Fruit fly (Drosophila melanogaster) whole organism, embryonic: ENCODE measurements around the gene Obp73a.

ENCODE experiments used
- Ada2b ChIP-seq: fragments of 200-800 bp; sonication (Bioruptor generic); IDR thresholded peaks from 2 replicates; pipeline ENCODE4 v1.3.6; 2022; ENCODE audit warnings: missing biosample characterization, missing genetic modification characterization
- Bdp1 ChIP-seq: fragments of 200-800 bp; sonication (Bioruptor generic); optimal IDR thresholded peaks from 3 replicates; lab custom pipeline; 2016; ENCODE audit warnings: missing biosample characterization, missing genetic modification characterization
- Bgb ChIP-seq: fragments of 200-800 bp; sonication (Bioruptor generic); IDR thresholded peaks from 2 replicates; pipeline ENCODE4 v1.3.6; 2022; ENCODE audit warnings: missing biosample characterization, missing genetic modification characterization; ENCODE audit not compliant: partially characterized antibody
- BtbVII ChIP-seq: fragments of 200-800 bp; sonication (Bioruptor generic); optimal IDR thresholded peaks from 3 replicates; lab custom pipeline; 2017; ENCODE audit warnings: missing biosample characterization, mild to moderate bottlenecking, missing genetic modification characterization
- Bteb2 ChIP-seq: fragments of 200-800 bp; sonication (Bioruptor generic); optimal IDR thresholded peaks from 2 replicates; lab custom pipeline; 2016; ENCODE audit warnings: missing biosample characterization, missing genetic modification characterization
- CG10321 ChIP-seq: fragments of 200-800 bp; sonication (Bioruptor generic); IDR thresholded peaks from 2 replicates; pipeline ENCODE4 v1.3.6; 2022; ENCODE audit warnings: missing biosample characterization, missing genetic modification characterization
- CG11695 ChIP-seq: fragments of 200-800 bp; sonication (Bioruptor generic); IDR thresholded peaks from 3 replicates; pipeline ENCODE4 v1.3.6; 2022; ENCODE audit warnings: missing biosample characterization, missing genetic modification characterization
- CG12104 ChIP-seq: fragments of 200-800 bp; sonication (Bioruptor generic); optimal IDR thresholded peaks from 3 replicates; lab custom pipeline; 2016; ENCODE audit warnings: missing biosample characterization, missing genetic modification characterization
- CG12942 ChIP-seq: fragments of 200-800 bp; sonication (Bioruptor generic); optimal IDR thresholded peaks from 3 replicates; lab custom pipeline; 2016; ENCODE audit warnings: missing biosample characterization, missing genetic modification characterization
- CG13624 ChIP-seq: fragments of 200-800 bp; sonication (Bioruptor generic); optimal IDR thresholded peaks from 2 replicates; lab custom pipeline; 2016; ENCODE audit warnings: missing biosample characterization, missing genetic modification characterization
- CG15514 ChIP-seq: fragments of 200-800 bp; sonication (Bioruptor generic); optimal IDR thresholded peaks from 3 replicates; lab custom pipeline; 2017; ENCODE audit warnings: missing biosample characterization, missing genetic modification characterization, mild to moderate bottlenecking, moderate library complexity, missing genetic modification reagents
- CG15601 ChIP-seq: fragments of 200-800 bp; sonication (Bioruptor generic); optimal IDR thresholded peaks from 3 replicates; lab custom pipeline; 2019; ENCODE audit warnings: missing biosample characterization, mild to moderate bottlenecking, missing genetic modification characterization, moderate library complexity
- CG16813 ChIP-seq: fragments of 200-800 bp; sonication (Bioruptor generic); IDR thresholded peaks from 3 replicates; pipeline ENCODE4 v1.3.6; 2022; ENCODE audit warnings: missing biosample characterization, missing genetic modification characterization; ENCODE audit not compliant: partially characterized antibody
- CG17359 ChIP-seq: fragments of 200-800 bp; sonication (Bioruptor generic); optimal IDR thresholded peaks from 3 replicates; lab custom pipeline; 2018; ENCODE audit warnings: missing biosample characterization, mild to moderate bottlenecking, missing genetic modification characterization, moderate library complexity
- CG17568 ChIP-seq: fragments of 200-800 bp; sonication (Bioruptor generic); optimal IDR thresholded peaks from 2 replicates; lab custom pipeline; 2018; ENCODE audit warnings: missing biosample characterization, mild to moderate bottlenecking, missing genetic modification characterization, moderate library complexity
- CG18262 ChIP-seq: fragments of 200-800 bp; optimal IDR thresholded peaks from 3 replicates; lab custom pipeline; 2019; ENCODE audit warnings: missing biosample characterization, mild to moderate bottlenecking, missing genetic modification characterization, moderate library complexity
- CG18764 ChIP-seq: fragments of 200-800 bp; sonication (Bioruptor generic); optimal IDR thresholded peaks from 3 replicates; lab custom pipeline; 2016; ENCODE audit warnings: missing biosample characterization, missing genetic modification characterization
- CG2116 ChIP-seq: fragments of 200-800 bp; sonication (Bioruptor generic); optimal IDR thresholded peaks from 3 replicates; lab custom pipeline; 2018; ENCODE audit warnings: missing biosample characterization, mild to moderate bottlenecking, missing genetic modification characterization
- CG2120 ChIP-seq: fragments of 200-800 bp; sonication (Bioruptor generic); optimal IDR thresholded peaks from 3 replicates; lab custom pipeline; 2016; ENCODE audit warnings: missing biosample characterization, missing genetic modification characterization
- CG2678 ChIP-seq: fragments of 200-800 bp; sonication (Bioruptor generic); optimal IDR thresholded peaks from 3 replicates; lab custom pipeline; 2019; ENCODE audit warnings: missing biosample characterization, mild to moderate bottlenecking, missing genetic modification characterization, moderate library complexity
- CG6175 ChIP-seq: fragments of 200-800 bp; sonication (Bioruptor generic); IDR thresholded peaks from 3 replicates; pipeline ENCODE4 v1.3.6; 2022; ENCODE audit warnings: missing biosample characterization, missing genetic modification characterization
- CG6813 ChIP-seq: fragments of 200-800 bp; sonication (Bioruptor generic); optimal IDR thresholded peaks from 2 replicates; lab custom pipeline; 2017; ENCODE audit warnings: missing biosample characterization, missing genetic modification characterization, mild to moderate bottlenecking, moderate library complexity, missing genetic modification reagents
- CG7987 ChIP-seq: fragments of 200-800 bp; sonication (Bioruptor generic); optimal IDR thresholded peaks from 2 replicates; lab custom pipeline; 2018; ENCODE audit warnings: missing biosample characterization, mild to moderate bottlenecking, missing genetic modification characterization, moderate library complexity
- CTCF ChIP-seq: fragments of 200-800 bp; sonication (Bioruptor generic); optimal IDR thresholded peaks from 2 replicates; lab custom pipeline; 2017; ENCODE audit warnings: missing biosample characterization, mild to moderate bottlenecking, missing genetic modification characterization, moderate library complexity
- D19A ChIP-seq: fragments of 200-800 bp; optimal IDR thresholded peaks from 3 replicates; lab custom pipeline; 2019; ENCODE audit warnings: missing biosample characterization, mild to moderate bottlenecking, missing genetic modification characterization, moderate library complexity
- Dip3 ChIP-seq: fragments of 200-800 bp; sonication (Bioruptor generic); optimal IDR thresholded peaks from 3 replicates; lab custom pipeline; 2016; ENCODE audit warnings: missing biosample characterization, missing genetic modification characterization
- ERR ChIP-seq: fragments of 200-800 bp; sonication (Bioruptor generic); optimal IDR thresholded peaks from 2 replicates; lab custom pipeline; 2016; ENCODE audit warnings: missing biosample characterization, missing genetic modification characterization
- NfI ChIP-seq: fragments of 200-800 bp; sonication (Bioruptor generic); optimal IDR thresholded peaks from 3 replicates; lab custom pipeline; 2018; ENCODE audit warnings: missing biosample characterization, mild to moderate bottlenecking, missing genetic modification characterization, moderate library complexity
- Ssrp ChIP-seq: fragments of 200-800 bp; sonication (Bioruptor generic); optimal IDR thresholded peaks from 2 replicates; lab custom pipeline; 2018; ENCODE audit warnings: missing biosample characterization, mild to moderate bottlenecking, missing genetic modification characterization, moderate library complexity
- Trl ChIP-seq, 3 experiments: fragments of >200 bp in 2 of 3; fragments of 200-800 bp in 1 of 3; sonication (Bioruptor generic) in 1 of 3; optimal IDR thresholded peaks; 2 replicates in 1 of 3; 3 replicates in 2 of 3; lab custom pipeline; 2016 to 2017; ENCODE audit warnings: missing biosample characterization in 1 of 3, missing genetic modification characterization in 1 of 3
- bowl ChIP-seq: fragments of 200-800 bp; sonication (Bioruptor generic); IDR thresholded peaks from 2 replicates; pipeline ENCODE4 v1.3.6; 2022; ENCODE audit warnings: missing biosample characterization, missing genetic modification characterization
- crp ChIP-seq, 2 experiments: fragments of 200-800 bp; sonication (Bioruptor generic); optimal IDR thresholded peaks; 2 replicates in 1 of 2; 3 replicates in 1 of 2; lab custom pipeline; 2017; ENCODE audit warnings: missing biosample characterization in 2 of 2, missing genetic modification characterization in 2 of 2, mild to moderate bottlenecking in 1 of 2, moderate library complexity in 1 of 2
- dati ChIP-seq: fragments of 200-800 bp; sonication (Bioruptor generic); IDR thresholded peaks from 2 replicates; pipeline ENCODE4 v1.3.6; 2022; ENCODE audit warnings: missing biosample characterization, missing genetic modification characterization
- ewg ChIP-seq: fragments of 200-800 bp; sonication (Bioruptor generic); optimal IDR thresholded peaks from 3 replicates; lab custom pipeline; 2017; ENCODE audit warnings: mild to moderate bottlenecking, missing biosample characterization, missing genetic modification reagents, missing genetic modification characterization
- exex ChIP-seq: fragments of 200-800 bp; sonication (Bioruptor generic); optimal IDR thresholded peaks from 4 replicates; lab custom pipeline; 2018; ENCODE audit warnings: missing biosample characterization, mild to moderate bottlenecking, missing genetic modification characterization, moderate library complexity
- fd96Cb ChIP-seq: fragments of 200-800 bp; sonication (Bioruptor generic); optimal IDR thresholded peaks from 2 replicates; lab custom pipeline; 2018; ENCODE audit warnings: missing biosample characterization, mild to moderate bottlenecking, missing genetic modification characterization, moderate library complexity
- gem ChIP-seq: fragments of 200-800 bp; sonication (Bioruptor generic); optimal IDR thresholded peaks from 2 replicates; lab custom pipeline; 2019; ENCODE audit warnings: missing biosample characterization, mild to moderate bottlenecking, missing genetic modification characterization, moderate library complexity
- hb ChIP-seq: fragments of 200-800 bp; sonication (Bioruptor generic); IDR thresholded peaks from 3 replicates; pipeline ENCODE4 v1.3.6; 2022; ENCODE audit warnings: missing biosample characterization, missing genetic modification characterization; ENCODE audit not compliant: partially characterized antibody
- lov ChIP-seq, 2 experiments: fragments of 200-800 bp in 1 of 2; fragments of >200 bp in 1 of 2; sonication (Bioruptor generic) in 1 of 2; IDR thresholded peaks in 1 of 2; optimal IDR thresholded peaks in 1 of 2; 2 replicates in 1 of 2; 3 replicates in 1 of 2; pipeline versions ENCODE4 v1.3.6 to Lab custom; 2017 to 2022; ENCODE audit warnings: missing biosample characterization in 1 of 2, missing genetic modification characterization in 1 of 2
- nau ChIP-seq: fragments of 200-800 bp; sonication (Bioruptor generic); optimal IDR thresholded peaks from 3 replicates; lab custom pipeline; 2017; ENCODE audit warnings: missing biosample characterization, mild to moderate bottlenecking, missing genetic modification characterization, missing genetic modification reagents
- oc ChIP-seq: fragments of 200-800 bp; sonication (Bioruptor generic); optimal IDR thresholded peaks from 2 replicates; lab custom pipeline; 2018; ENCODE audit warnings: missing biosample characterization, mild to moderate bottlenecking, missing genetic modification characterization, moderate library complexity
- org-1 ChIP-seq: fragments of 200-800 bp; sonication (Bioruptor generic); optimal IDR thresholded peaks from 2 replicates; lab custom pipeline; 2017; ENCODE audit warnings: missing biosample characterization, missing genetic modification characterization
- prd ChIP-seq, 3 experiments: fragments of >200 bp in 2 of 3; fragments of 200-800 bp in 1 of 3; sonication (Bioruptor generic) in 1 of 3; optimal IDR thresholded peaks in 2 of 3; IDR thresholded peaks in 1 of 3; 2 replicates in 2 of 3; 3 replicates in 1 of 3; pipeline versions ENCODE4 v1.3.6 to Lab custom; 2017 to 2022; ENCODE audit warnings: missing biosample characterization in 1 of 3, missing genetic modification characterization in 1 of 3
- so ChIP-seq: fragments of 200-800 bp; sonication (Bioruptor generic); IDR thresholded peaks from 3 replicates; pipeline ENCODE4 v1.3.6; 2022; ENCODE audit warnings: missing biosample characterization, missing genetic modification characterization
- stwl ChIP-seq: fragments of 200-800 bp; sonication (Bioruptor generic); optimal IDR thresholded peaks from 3 replicates; lab custom pipeline; 2018; ENCODE audit warnings: missing biosample characterization, mild to moderate bottlenecking, missing genetic modification characterization, moderate library complexity
- sug ChIP-seq: fragments of 200-800 bp; optimal IDR thresholded peaks from 2 replicates; lab custom pipeline; 2019; ENCODE audit warnings: missing biosample characterization, mild to moderate bottlenecking, missing genetic modification characterization, moderate library complexity
- trh ChIP-seq: fragments of 200-800 bp; sonication (Bioruptor generic); optimal IDR thresholded peaks from 2 replicates; lab custom pipeline; 2016; ENCODE audit warnings: missing biosample characterization, missing genetic modification characterization

Obp73a gene

dm6 chr3L:17003251-17004171 lies 59.4 kb downstream of the Obp73a start (continued):
- TF ChIP-seq Dip3 (GFP tag; lab: Kevin White, UChicago): no peak
- TF ChIP-seq CG12104: peak; percentile 28
- peak; percentile 28; the same call in 1 of the 3 replicates for TF ChIP-seq CG6175 (GFP tag; lab: Robert Waterston, UW)
- TF ChIP-seq CG2120 (GFP tag; lab: Kevin White, UChicago): no peak
- TF ChIP-seq sug (tag; lab: Kevin White, UChicago): peak; percentile 86
- TF ChIP-seq CG2678: peak; percentile 8
- TF ChIP-seq D19A: no peak
- TF ChIP-seq nau (GFP tag; lab: Kevin White, UChicago): peak; percentile 48
- no peak for TF ChIP-seq CG10321
- no peak for TF ChIP-seq Bteb2
- TF ChIP-seq CG7987 (GFP tag; lab: Kevin White, UChicago): peak; percentile 48
- TF ChIP-seq hb (GFP tag; lab: Robert Waterston, UW): no peak
- TF ChIP-seq lov (optimal IDR thresholded peaks at IDR 0.05; lab: Kevin White, UChicago): no peak
- TF ChIP-seq lov (GFP tag; IDR thresholded peaks at IDR 0.05; lab: Robert Waterston, UW): no peak
- TF ChIP-seq CG11695: peak; percentile 33; the same call in 2 of the 3 replicates
- TF ChIP-seq org-1 (GFP tag; lab: Kevin White, UChicago): no peak
- TF ChIP-seq CTCF (GFP tag; lab: Kevin White, UChicago): no peak
- no peak for TF ChIP-seq fd96Cb (tag; lab: Kevin White, UChicago)
- no peak for TF ChIP-seq trh (GFP tag; lab: Kevin White, UChicago)
- no peak for TF ChIP-seq stwl (tag; lab: Kevin White, UChicago)
- peak; percentile 57 for TF ChIP-seq BtbVII (GFP tag; lab: Kevin White, UChicago)
- TF ChIP-seq bowl: no peak
- TF ChIP-seq CG2116 (GFP tag; lab: Kevin White, UChicago): no peak
- no peak for TF ChIP-seq CG16813 (GFP tag; lab: Robert Waterston, UW)
- peak in 1 of 2 experiments; percentile 21 for TF ChIP-seq Trl (optimal IDR thresholded peaks at IDR 0.05; lab: Kevin White, UChicago)
- no peak for TF ChIP-seq Trl (GFP tag; optimal IDR thresholded peaks at IDR 0.05; lab: Kevin White, UChicago)
- no peak for TF ChIP-seq CG18764 (GFP tag; lab: Kevin White, UChicago)
- peak; percentile 18 for TF ChIP-seq CG15514 (GFP tag; lab: Kevin White, UChicago)
- TF ChIP-seq exex: peak; percentile 96
- no peak for TF ChIP-seq Bdp1 (GFP tag; lab: Kevin White, UChicago)
- no peak for TF ChIP-seq prd (optimal IDR thresholded peaks at IDR 0.05; lab: Kevin White, UChicago)
- TF ChIP-seq prd (GFP tag; IDR thresholded peaks at IDR 0.05; lab: Robert Waterston, UW): no peak
- peak; percentile 16 for TF ChIP-seq gem
- no peak for TF ChIP-seq so (GFP tag; lab: Robert Waterston, UW)
- no peak for TF ChIP-seq Ssrp (tag; lab: Kevin White, UChicago)

- TF ChIP-seq Bgb (no peak), CG17568 (GFP tag; lab: Kevin White, UChicago) (peak; percentile 72), CG18262 (peak; percentile 87), CTCF (GFP tag; lab: Kevin White, UChicago) (peak; percentile 50), crp (GFP tag; optimal IDR thresholded peaks at IDR 0.05; lab: Kevin White, UChicago) (peak in 1 of 2 experiments; percentile 22), CG15601 (tag; lab: Kevin White, UChicago) (peak; percentile 54), dati (peak; percentile 48; the same call in 1 of the 2 replicates), ewg (GFP tag; lab: Kevin White, UChicago) (peak; percentile 73), oc (tag; lab: Kevin White, UChicago) (peak; percentile 50), CG6813 (GFP tag; lab: Kevin White, UChicago) (peak; percentile 60), CG12942 (GFP tag; lab: Kevin White, UChicago) (peak; percentile 74), ERR (GFP tag; lab: Kevin White, UChicago) (peak; percentile 74), NfI (peak; percentile 83), CG17359 (tag; lab: Kevin White, UChicago) (peak; percentile 72), CG13624 (GFP tag; lab: Kevin White, UChicago) (peak; percentile 89), Ada2b (peak; percentile 84)
These were observed 60.1 kb downstream of the Obp73a start for dm6 chr3L:17004218-17004759.
